Worm (Caenorhabditis elegans) whole organism, L4 larva: ENCODE measurements around the gene Y32G9A.12.

Source experiments
- T26A8.4 ChIP-seq: fragments of 200-800 bp; sonication (Bioruptor generic); IDR thresholded peaks from 2 replicates; pipeline ENCODE4 v1.3.6; 2022; ENCODE audit warnings: missing genetic modification characterization, missing compliant biosample characterization
- aly-2 ChIP-seq: sonication (generic microtip); optimal IDR thresholded peaks from 2 replicates; lab custom pipeline; 2018; ENCODE audit warnings: missing biosample characterization, missing genetic modification characterization
- nhr-11 ChIP-seq: fragments of 150-350 bp; optimal IDR thresholded peaks from 2 replicates; lab custom pipeline; 2014; ENCODE audit warnings: missing biosample characterization, missing genetic modification characterization
- nhr-237 ChIP-seq: sonication (generic microtip); optimal IDR thresholded peaks from 2 replicates; lab custom pipeline; 2017; ENCODE audit warnings: missing biosample characterization, missing genetic modification characterization
- sdz-12 ChIP-seq: fragments of 200-800 bp; sonication (Bioruptor generic); optimal IDR thresholded peaks from 2 replicates; lab custom pipeline; 2018; ENCODE audit warnings: mild to moderate bottlenecking, missing genetic modification characterization, missing compliant biosample characterization
- snpc-4 ChIP-seq: fragments of 150-350 bp; optimal IDR thresholded peaks from 2 replicates; lab custom pipeline; 2014; ENCODE audit warnings: missing biosample characterization, missing genetic modification characterization

DNA sequence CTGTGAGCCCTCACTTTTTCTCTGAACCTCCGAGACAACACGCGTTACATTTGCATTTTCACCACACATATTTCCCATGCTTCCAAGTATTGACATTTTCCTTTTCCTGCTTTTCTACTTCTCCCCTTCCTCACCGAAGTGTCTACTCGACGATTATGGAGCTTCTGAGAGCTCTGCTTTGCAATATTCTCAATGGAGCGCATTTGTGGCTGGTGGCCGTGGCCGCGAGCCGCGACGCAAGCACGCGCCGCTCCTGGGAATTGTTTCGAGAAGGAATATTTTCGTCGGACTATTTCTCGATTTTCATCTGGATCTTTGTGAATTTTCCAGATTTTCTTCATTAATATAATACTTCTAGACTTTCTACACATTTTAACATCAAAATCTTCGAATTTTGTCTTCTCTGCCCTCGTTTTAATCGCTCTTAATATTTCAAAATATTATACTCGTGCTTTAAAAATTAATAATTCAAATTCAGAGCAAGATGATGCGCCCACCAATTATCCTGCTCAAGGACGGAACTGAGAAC is 48.2 kb downstream of the Y32G9A.12 start, which contains the start of the genes T10B5.4 and cct-7:
- TF ChIP-seq nhr-237 (tag; lab: Kevin White, UChicago), result peak; percentile 36
- peak; percentile 92 for TF ChIP-seq nhr-11 (tag; lab: Kevin White, UChicago)
- TF ChIP-seq aly-2, result no peak
- TF ChIP-seq snpc-4 (tag; lab: Kevin White, UChicago), result peak; percentile 9
- TF ChIP-seq T26A8.4 (GFP tag; lab: Robert Waterston, UW), result no peak
- TF ChIP-seq sdz-12 (GFP tag; lab: Kevin White, UChicago), result no peak
